Fruit fly (Drosophila melanogaster): Measurements from ENCODE around the gene CG5149.

dm6 chr2L:7358788-7359187, 29.3 kb downstream of the CG5149 start:
- TF ChIP-seq CTCF (optimal IDR thresholded peaks at IDR 0.05) (no peak), CG8478 (optimal IDR thresholded peaks at IDR 0.05) (no peak)

Measured in S2 (cell line).